Worm (Caenorhabditis elegans) whole organism, midembryonic: ENCODE results near the gene prdx-6.
A peak's percentile ranks its signal among the peaks of the same experiment; 100 is the strongest.

Experiments
- T22C8.4 ChIP-seq: fragments of 200-800 bp; sonication (Bioruptor generic); IDR thresholded peaks from 2 replicates; pipeline ENCODE4 v1.3.6; 2022; ENCODE audit warnings: missing genetic modification characterization, missing compliant biosample characterization
- cog-1 ChIP-seq: sonication (generic microtip); optimal IDR thresholded peaks from 2 replicates; lab custom pipeline; 2016; ENCODE audit warnings: missing genetic modification characterization, missing compliant biosample characterization
- flt-1 ChIP-seq: fragments of 200-800 bp; sonication (Bioruptor generic); IDR thresholded peaks from 2 replicates; pipeline ENCODE4 v1.3.6; 2022; ENCODE audit warnings: missing genetic modification characterization, missing compliant biosample characterization
- klf-2 ChIP-seq: fragments of 200-800 bp; sonication (Bioruptor generic); conservative IDR thresholded peaks from 2 replicates; pipeline ENCODE4 v1.3.6; 2022; ENCODE audit warnings: missing genetic modification reagents, missing genetic modification characterization, missing compliant biosample characterization
- med-1 ChIP-seq: sonication (generic microtip); optimal IDR thresholded peaks from 2 replicates; lab custom pipeline; 2017; ENCODE audit warnings: missing genetic modification characterization, mild to moderate bottlenecking, missing compliant biosample characterization, antibody characterized with exemption, missing genetic modification reagents; ENCODE audit not compliant: insufficient read depth
- ref-1 ChIP-seq: fragments of 200-800 bp; sonication (Bioruptor generic); conservative IDR thresholded peaks from 2 replicates; pipeline ENCODE4 v1.3.6; 2022; ENCODE audit warnings: missing genetic modification reagents, missing genetic modification characterization, missing compliant biosample characterization
- tab-1 ChIP-seq: fragments of 200-800 bp; sonication (Bioruptor generic); IDR thresholded peaks from 2 replicates; pipeline ENCODE4 v1.3.6; 2022; ENCODE audit warnings: missing genetic modification characterization, missing compliant biosample characterization
- ztf-23 ChIP-seq: fragments of 200-800 bp; sonication (Bioruptor generic); IDR thresholded peaks from 2 replicates; pipeline ENCODE4 v1.3.6; 2022; ENCODE audit warnings: missing genetic modification reagents, missing genetic modification characterization, missing compliant biosample characterization
- ztf-29 ChIP-seq: fragments of 200-800 bp; sonication (Bioruptor generic); IDR thresholded peaks from 2 replicates; pipeline ENCODE4 v1.3.6; 2022; ENCODE audit warnings: missing genetic modification reagents, missing genetic modification characterization, missing compliant biosample characterization

Gene prdx-6

DNA sequence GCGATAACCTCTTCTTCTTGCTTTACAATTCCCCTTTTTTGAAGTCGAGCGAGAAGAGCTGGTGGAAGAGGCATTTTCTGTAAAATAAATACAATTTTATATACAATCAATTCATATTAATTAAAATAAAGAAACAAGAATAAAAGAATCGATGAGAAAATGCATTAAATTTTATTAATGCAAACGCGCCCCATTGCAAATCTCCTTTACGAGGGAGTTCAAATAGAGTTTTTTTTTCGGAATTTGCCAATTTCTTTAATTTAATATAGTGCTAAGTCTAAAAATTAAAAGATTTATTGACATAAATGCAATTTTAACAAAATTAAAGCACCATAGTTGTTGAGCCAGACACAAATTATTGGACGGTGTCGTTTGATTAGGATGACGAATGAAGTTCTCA, 43.3 kb downstream of the prdx-6 start, which contains the start of gene pqbp-1.1:
TSS of gene pqbp-1.1 (minus strand) at position 77 of the 400 bp plus-strand sequence.
- TF ChIP-seq T22C8.4 (GFP tag; lab: Robert Waterston, UW) (peak; percentile 42; the same call in 1 of the 2 replicates), klf-2 (no peak), flt-1 (0 out of 2 replicates have a peak, but pooled peaks have one; percentile 59), ztf-23 (GFP tag; lab: Robert Waterston, UW) (no peak)

DNA sequence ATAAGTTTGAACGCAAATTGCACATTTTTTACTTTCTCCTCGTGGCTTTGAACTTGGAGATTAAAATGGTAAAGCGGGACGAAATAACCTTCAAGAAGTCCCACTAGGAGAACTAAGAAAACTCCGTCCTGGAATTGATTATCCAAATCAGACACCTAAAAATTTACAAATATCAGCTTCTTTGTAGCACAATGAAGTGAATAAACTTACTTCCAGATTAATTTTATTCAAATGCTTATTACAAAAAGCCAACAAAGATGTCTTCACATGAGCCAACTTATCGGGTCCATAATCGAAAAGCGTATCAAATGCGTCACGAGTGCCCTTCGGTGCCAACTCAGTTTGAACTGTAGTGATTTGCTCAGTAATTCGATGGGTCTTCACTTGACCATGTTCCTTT, 44.1 kb downstream of the prdx-6 start:
- no peak for TF ChIP-seq med-1 (GFP tag; lab: Kevin White, UChicago)
- no peak for TF ChIP-seq tab-1

DNA sequence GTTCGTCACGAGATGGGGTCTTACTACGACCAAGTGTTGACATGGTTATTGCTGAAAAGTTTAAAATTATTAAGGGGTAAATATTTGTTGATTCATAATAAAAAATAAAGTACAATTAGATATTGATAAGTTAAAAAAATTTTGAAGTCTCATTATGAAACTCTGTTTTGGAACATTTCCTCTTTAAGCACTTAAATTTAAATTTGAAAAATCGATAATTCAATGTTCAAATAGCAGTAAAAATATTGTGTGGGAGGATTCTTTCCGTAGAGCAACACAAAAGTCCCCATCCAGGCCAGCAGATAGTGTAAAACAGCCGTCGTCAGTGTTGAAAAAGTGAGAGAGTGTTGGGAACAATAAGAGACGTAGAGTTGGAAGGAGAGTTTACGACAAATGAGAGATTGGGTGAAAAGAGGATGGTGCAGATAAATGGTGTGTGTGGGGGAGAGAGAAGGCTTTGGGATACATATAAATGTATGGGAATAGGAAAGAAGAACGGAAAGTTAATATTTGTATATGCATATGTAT, 45.9 kb downstream of the prdx-6 start, which contains the start of gene pat-6:
TSS of gene pat-6 (minus strand) at position 51 of the 528 bp plus-strand sequence.
- TF ChIP-seq klf-2 (no peak), med-1 (GFP tag; lab: Kevin White, UChicago) (no peak), tab-1 (no peak), cog-1 (tag; lab: Kevin White, UChicago) (no peak), T22C8.4 (GFP tag; lab: Robert Waterston, UW) (peak; percentile 59)

ce11 chrIV:266148-266547, 47.8 kb downstream of the prdx-6 start, which contains the start of gene T21D12.12:
TSS of gene T21D12.12 (plus strand) at chrIV:266448.
- TF ChIP-seq cog-1 (tag; lab: Kevin White, UChicago) (no peak), ztf-29 (GFP tag; lab: Robert Waterston, UW) (no peak), klf-2 (no peak), med-1 (GFP tag; lab: Kevin White, UChicago) (no peak), tab-1 (no peak), ref-1 (no peak), flt-1 (no peak), T22C8.4 (GFP tag; lab: Robert Waterston, UW) (no peak)

DNA sequence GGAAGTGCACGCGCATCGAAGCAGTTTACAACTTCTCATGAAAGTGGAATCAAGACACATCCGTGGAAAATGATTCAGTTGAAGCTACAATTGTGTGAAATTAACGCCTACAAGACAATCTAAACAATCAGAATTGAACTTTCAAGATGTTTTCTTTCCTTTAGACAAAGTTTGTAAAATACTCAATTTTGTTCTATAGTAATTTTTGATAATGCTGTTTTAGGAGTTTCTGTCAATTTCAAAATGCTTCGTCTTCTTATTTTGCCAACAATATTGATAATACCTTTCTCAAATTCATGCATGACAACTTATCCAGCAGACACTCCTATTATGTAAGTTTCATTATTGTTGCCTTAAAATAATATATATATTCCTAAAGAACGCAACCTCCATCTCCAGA, 50.8 kb downstream of the prdx-6 start, which contains the start of gene T21D12.11:
TSS of gene T21D12.11 (plus strand) at position 301 of the 400 bp plus-strand sequence.
- no peak for TF ChIP-seq T22C8.4 (GFP tag; lab: Robert Waterston, UW)
- TF ChIP-seq ztf-23 (GFP tag; lab: Robert Waterston, UW) = no peak
- TF ChIP-seq klf-2 = no peak
- no peak for TF ChIP-seq ztf-29 (GFP tag; lab: Robert Waterston, UW)
- TF ChIP-seq flt-1 = no peak
- no peak for TF ChIP-seq tab-1
- no peak for TF ChIP-seq ref-1
- TF ChIP-seq med-1 (GFP tag; lab: Kevin White, UChicago) = no peak
- TF ChIP-seq cog-1 (tag; lab: Kevin White, UChicago) = no peak
